Worm (Caenorhabditis elegans): ENCODE measurements around the gene nas-9.

- TF ChIP-seq pha-2 (tag; optimal IDR thresholded peaks at IDR 0.05) = no peak
- no peak for TF ChIP-seq nfya-1 (tag; optimal IDR thresholded peaks at IDR 0.05)
- no peak for TF ChIP-seq nhr-11 (tag; optimal IDR thresholded peaks at IDR 0.05)
- no peak for TF ChIP-seq zip-5 (tag; optimal IDR thresholded peaks at IDR 0.05)
- TF ChIP-seq hlh-30 (tag; optimal IDR thresholded peaks at IDR 0.05; ENCODE audit: insufficient read depth) = no peak
- TF ChIP-seq ama-1 (optimal IDR thresholded peaks at IDR 0.05) = no peak
- TF ChIP-seq pha-4 (tag; optimal IDR thresholded peaks at IDR 0.05) = no peak
- TF ChIP-seq ref-2 (tag; optimal IDR thresholded peaks at IDR 0.05) = no peak
Measured at ce11 chrV:4850446-4850845, 10.6 kb upstream of the nas-9 start.

All from whole organism, late embryonic.